Fruit fly (Drosophila melanogaster): Measurements from ENCODE around the gene up.

- TF ChIP-seq CG7101 (tag; optimal IDR thresholded peaks at IDR 0.05) (no peak), CG11617 (GFP tag; optimal IDR thresholded peaks at IDR 0.05) (no peak)
These were observed 9.5 kb upstream of the up start, which contains the start of the genes Ndc80 and BthD for dm6 chrX:13611884-13612283.

Data from whole organism, adult.